Fruit fly (Drosophila melanogaster) whole organism, wandering third instar larva: ENCODE results near the gene CG10962.

Experiments
- CG32264 ChIP-seq: fragments of 200-800 bp; sonication (Bioruptor generic); optimal IDR thresholded peaks from 2 replicates; lab custom pipeline; 2016; ENCODE audit warnings: missing biosample characterization, missing genetic modification characterization
- Dfd ChIP-seq: fragments of >200 bp; optimal IDR thresholded peaks from 2 replicates; lab custom pipeline; 2017; ENCODE audit warnings: missing biosample characterization, missing genetic modification characterization
- Rel ChIP-seq, 2 experiments: fragments of 200-800 bp; sonication (Bioruptor generic) in 1 of 2; optimal IDR thresholded peaks; 2 replicates in 1 of 2; 3 replicates in 1 of 2; lab custom pipeline; 2016 to 2019; ENCODE audit warnings: mild to moderate bottlenecking in 2 of 2, missing biosample characterization in 2 of 2, missing genetic modification characterization in 2 of 2, moderate library complexity in 1 of 2
- dsf ChIP-seq: sonication (Bioruptor generic); optimal IDR thresholded peaks from 2 replicates; lab custom pipeline; 2016; ENCODE audit warnings: missing biosample characterization, missing genetic modification characterization, borderline replicate concordance
- fru ChIP-seq: fragments of 200-800 bp; sonication (Bioruptor generic); optimal IDR thresholded peaks from 3 replicates; lab custom pipeline; 2016; ENCODE audit warnings: missing biosample characterization, mild to moderate bottlenecking, missing genetic modification characterization
- h ChIP-seq: fragments of 200-800 bp; sonication (Bioruptor generic); optimal IDR thresholded peaks from 3 replicates; lab custom pipeline; 2016; ENCODE audit warnings: missing biosample characterization, mild to moderate bottlenecking, missing genetic modification characterization
- lola ChIP-seq: fragments of >200 bp; optimal IDR thresholded peaks from 2 replicates; lab custom pipeline; 2017; ENCODE audit warnings: missing biosample characterization, missing genetic modification characterization
- psq ChIP-seq: fragments of 200-800 bp; sonication (Bioruptor generic); optimal IDR thresholded peaks from 3 replicates; lab custom pipeline; 2017; ENCODE audit warnings: missing biosample characterization, mild to moderate bottlenecking, missing genetic modification characterization, moderate library complexity
- sage ChIP-seq: fragments of 200-800 bp; sonication (Bioruptor generic); optimal IDR thresholded peaks from 2 replicates; lab custom pipeline; 2016; ENCODE audit warnings: missing biosample characterization, mild to moderate bottlenecking, missing genetic modification characterization
- sv ChIP-seq: fragments of 200-800 bp; sonication (Bioruptor generic); optimal IDR thresholded peaks from 3 replicates; lab custom pipeline; 2016; ENCODE audit warnings: missing biosample characterization, missing genetic modification characterization

DNA sequence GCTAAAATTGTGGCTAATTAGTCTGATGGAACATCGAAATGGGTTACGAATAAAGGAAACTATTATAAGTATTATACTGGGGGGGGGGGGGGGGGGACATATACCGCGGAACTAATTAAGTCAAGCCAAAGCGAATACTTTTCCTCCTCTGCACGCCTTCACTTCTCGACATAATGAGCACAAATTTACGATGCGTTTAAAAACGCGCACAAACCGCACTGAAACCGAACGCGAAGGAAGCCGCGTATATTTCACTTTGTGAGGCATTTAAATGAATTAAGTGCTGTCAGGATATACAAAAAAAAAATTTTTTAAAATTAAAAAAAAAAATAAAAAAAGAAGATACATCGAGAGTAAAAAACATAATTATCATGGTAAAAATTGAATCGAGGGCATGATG, 15.8 kb downstream of the CG10962 start:
- TF ChIP-seq fru (GFP tag; lab: Kevin White, UChicago) (no peak), CG32264 (GFP tag; lab: Kevin White, UChicago) (no peak), h (GFP tag; lab: Kevin White, UChicago) (no peak), dsf (GFP tag; lab: Kevin White, UChicago) (no peak), psq (GFP tag; lab: Kevin White, UChicago) (no peak), lola (GFP tag; lab: Kevin White, UChicago) (no peak), Dfd (GFP tag; lab: Kevin White, UChicago) (peak; percentile 33), sv (GFP tag; lab: Kevin White, UChicago) (no peak), Rel (GFP tag; optimal IDR thresholded peaks at IDR 0.05; lab: Kevin White, UChicago) (no peak), Rel (tag; optimal IDR thresholded peaks at IDR 0.05; lab: Kevin White, UChicago) (no peak), sage (GFP tag; lab: Kevin White, UChicago) (no peak)
